In the genomic region with DNA sequence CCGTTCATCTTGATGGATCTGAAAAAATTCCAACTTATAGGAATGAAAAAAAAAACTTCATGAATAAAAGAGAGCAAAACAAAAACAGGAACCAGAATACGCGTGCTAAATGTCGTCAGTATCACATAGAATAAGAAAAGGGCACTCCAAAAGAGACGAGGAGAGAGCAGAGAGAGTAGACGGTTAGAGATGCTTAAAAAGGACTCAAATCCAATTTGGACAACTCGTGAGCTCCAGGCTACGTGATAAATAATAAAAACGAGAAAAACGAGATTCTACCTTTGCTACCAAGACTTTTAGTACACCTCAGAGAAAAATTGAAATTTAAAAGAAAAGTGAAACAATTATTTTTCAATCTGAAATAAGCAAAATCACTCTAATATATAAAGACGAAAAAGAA, we compare ENCODE assay signal across 1 worm cellular context.
TF ChIP-seq lines count a peak whose summit lies in the region.

A gene (minus strand): TSS at position 18 of the 400 bp plus-strand sequence.

TF ChIP-seq in whole organism, L1 larva, 84 proteins besides CTCF, POLR2A, EP300 and RAD21 (continued from another document):
- TF ChIP-seq skn-1 (tag; optimal IDR thresholded peaks at IDR 0.05; lab: Kevin White, UChicago) = no peak
- no peak for TF ChIP-seq lsy-2 (tag; optimal IDR thresholded peaks at IDR 0.05; lab: Kevin White, UChicago)
- no peak for TF ChIP-seq nhr-84 (tag; optimal IDR thresholded peaks at IDR 0.05; lab: Kevin White, UChicago)
- peak in 1 of 3 experiments; percentile 2 for TF ChIP-seq ceh-82 (tag; optimal IDR thresholded peaks at IDR 0.05; lab: Kevin White, UChicago)
- TF ChIP-seq unc-62 (GFP tag; optimal IDR thresholded peaks at IDR 0.05; lab: Kevin White, UChicago) = no peak
- peak in 1 of 2 experiments; percentile 6 for TF ChIP-seq lin-35 (GFP tag; optimal IDR thresholded peaks at IDR 0.05; lab: Kevin White, UChicago)
- no peak for TF ChIP-seq aly-2 (tag; optimal IDR thresholded peaks at IDR 0.05; lab: Kevin White, UChicago)
- TF ChIP-seq elt-3 (tag; optimal IDR thresholded peaks at IDR 0.05; lab: Kevin White, UChicago) = no peak
- TF ChIP-seq ceh-8 (GFP tag; optimal IDR thresholded peaks at IDR 0.05; lab: Kevin White, UChicago) = no peak
- TF ChIP-seq lin-15B (tag; optimal IDR thresholded peaks at IDR 0.05; lab: Kevin White, UChicago) = no peak
- TF ChIP-seq ztf-11 (tag; optimal IDR thresholded peaks at IDR 0.05; lab: Kevin White, UChicago) = no peak
- no peak for TF ChIP-seq sup-37 (GFP tag; optimal IDR thresholded peaks at IDR 0.05; lab: Kevin White, UChicago)
- TF ChIP-seq nhr-28 (tag; optimal IDR thresholded peaks at IDR 0.05; lab: Kevin White, UChicago) = no peak
- TF ChIP-seq nhr-12 (tag; optimal IDR thresholded peaks at IDR 0.05; lab: Kevin White, UChicago) = no peak
- TF ChIP-seq dsc-1 (tag; optimal IDR thresholded peaks at IDR 0.05; lab: Kevin White, UChicago) = peak; percentile 49
- no peak for TF ChIP-seq mef-2 (tag; optimal IDR thresholded peaks at IDR 0.05; lab: Kevin White, UChicago)
- TF ChIP-seq C04F5.9 (tag; optimal IDR thresholded peaks at IDR 0.05; lab: Kevin White, UChicago) = no peak
- TF ChIP-seq vab-15 (tag; optimal IDR thresholded peaks at IDR 0.05; lab: Kevin White, UChicago) = no peak
- no peak for TF ChIP-seq swsn-7 (tag; optimal IDR thresholded peaks at IDR 0.05; lab: Kevin White, UChicago)
- TF ChIP-seq dpl-1 (GFP tag; optimal IDR thresholded peaks at IDR 0.05; lab: Kevin White, UChicago) = peak in 1 of 3 experiments; percentile 18
- TF ChIP-seq fkh-4 (tag; optimal IDR thresholded peaks at IDR 0.05; lab: Kevin White, UChicago; ENCODE audit: borderline replicate concordance) = no peak
- TF ChIP-seq C34B4.2 (tag; optimal IDR thresholded peaks at IDR 0.05; lab: Kevin White, UChicago) = no peak
- TF ChIP-seq nhr-71 (tag; optimal IDR thresholded peaks at IDR 0.05; lab: Kevin White, UChicago) = peak; percentile 1
- no peak for TF ChIP-seq fos-1 (tag; optimal IDR thresholded peaks at IDR 0.05; lab: Kevin White, UChicago)
- TF ChIP-seq efl-1 (optimal IDR thresholded peaks at IDR 0.05; lab: Kevin White, UChicago) = peak; percentile 28 to 47
- no peak for TF ChIP-seq efl-1 (GFP tag; optimal IDR thresholded peaks at IDR 0.05 in 1 of 2; lab: Kevin White, UChicago)
- TF ChIP-seq hpl-2 (GFP tag; optimal IDR thresholded peaks at IDR 0.05; lab: Kevin White, UChicago) = no peak
- TF ChIP-seq elt-2 (tag; optimal IDR thresholded peaks at IDR 0.05; lab: Kevin White, UChicago) = no peak
- TF ChIP-seq snpc-4 (tag; optimal IDR thresholded peaks at IDR 0.05; lab: Kevin White, UChicago) = no peak
